Worm (Caenorhabditis elegans) whole organism, L4/young adult: ENCODE measurements around the gene C06A8.8.

Experiments
- W03F9.2 ChIP-seq: fragments of 150-350 bp; optimal IDR thresholded peaks from 2 replicates; lab custom pipeline; 2014; ENCODE audit warnings: missing biosample characterization, missing genetic modification characterization
- dao-5 ChIP-seq: sonication (generic microtip); optimal IDR thresholded peaks from 2 replicates; lab custom pipeline; 2016; ENCODE audit warnings: missing genotype, missing genetic modification characterization, moderate library complexity, missing compliant biosample characterization
- him-1 ChIP-seq: sonication (generic microtip); optimal IDR thresholded peaks from 2 replicates; lab custom pipeline; 2016; ENCODE audit warnings: missing genotype, missing genetic modification reagents, missing genetic modification characterization, missing compliant biosample characterization

DNA sequence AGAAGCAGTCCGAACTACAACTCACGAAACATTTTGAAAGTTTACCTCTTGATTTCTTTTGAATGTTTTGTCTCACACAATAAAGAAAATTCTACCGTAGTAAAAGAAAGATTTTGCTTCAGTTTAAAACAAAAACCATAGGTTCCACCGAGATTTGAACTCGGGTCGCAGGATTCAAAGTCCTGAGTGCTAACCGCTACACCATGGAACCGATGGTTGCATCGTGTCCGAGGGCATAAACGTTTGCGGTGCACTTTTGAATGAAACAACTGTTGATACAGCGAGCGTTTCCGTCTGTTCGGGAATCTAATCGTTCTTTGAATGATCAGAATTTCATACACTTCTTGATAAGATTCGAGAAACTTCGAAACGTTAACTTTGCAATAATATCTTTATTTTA lies 15.0 kb downstream of the C06A8.8 start:
- TF ChIP-seq W03F9.2 (tag; lab: Kevin White, UChicago) = peak; percentile 32
- TF ChIP-seq him-1 (tag; lab: Kevin White, UChicago) = no peak
- peak; percentile 38 for TF ChIP-seq dao-5 (tag; lab: Kevin White, UChicago)
